Fruit fly (Drosophila melanogaster) whole organism, prepupa: Measurements from ENCODE around the gene Spase12.

ENCODE experiments used
- Blimp-1 ChIP-seq: fragments of 200-800 bp; sonication (Bioruptor generic); optimal IDR thresholded peaks from 3 replicates; lab custom pipeline; 2017; ENCODE audit warnings: missing biosample characterization, missing genetic modification characterization, mild to moderate bottlenecking, moderate library complexity, missing genetic modification reagents
- CG10669 ChIP-seq: fragments of 200-800 bp; sonication (Bioruptor generic); optimal IDR thresholded peaks from 3 replicates; lab custom pipeline; 2018; ENCODE audit warnings: missing biosample characterization, mild to moderate bottlenecking, missing genetic modification characterization, moderate library complexity
- CG11294 ChIP-seq: fragments of 200-800 bp; sonication (Bioruptor generic); IDR thresholded peaks from 2 replicates; pipeline ENCODE4 v1.3.6; 2022; ENCODE audit warnings: missing biosample characterization, missing genetic modification characterization
- CG11762 ChIP-seq: fragments of 200-800 bp; sonication (Bioruptor generic); optimal IDR thresholded peaks from 3 replicates; lab custom pipeline; 2016; ENCODE audit warnings: missing biosample characterization, missing genetic modification characterization; ENCODE audit not compliant: insufficient read depth
- CG11902 ChIP-seq: fragments of 200-800 bp; sonication (Bioruptor generic); optimal IDR thresholded peaks from 3 replicates; lab custom pipeline; 2016; ENCODE audit warnings: missing biosample characterization, missing genetic modification characterization
- CG15336 ChIP-seq: fragments of 200-800 bp; sonication (Bioruptor generic); IDR thresholded peaks from 2 replicates; pipeline ENCODE4 v1.3.6; 2022; ENCODE audit warnings: missing biosample characterization, missing genetic modification characterization
- CG16779 ChIP-seq: fragments of 200-800 bp; sonication (Bioruptor generic); optimal IDR thresholded peaks from 3 replicates; lab custom pipeline; 2017; ENCODE audit warnings: missing biosample characterization, mild to moderate bottlenecking, missing genetic modification characterization
- CG3032 ChIP-seq: fragments of 200-800 bp; optimal IDR thresholded peaks from 2 replicates; lab custom pipeline; 2019; ENCODE audit warnings: missing biosample characterization, mild to moderate bottlenecking, missing genetic modification characterization, moderate library complexity
- CG31627 ChIP-seq: fragments of 200-800 bp; sonication (Bioruptor generic); optimal IDR thresholded peaks from 3 replicates; lab custom pipeline; 2016; ENCODE audit warnings: missing biosample characterization, missing genetic modification characterization
- CG32006 ChIP-seq: fragments of 200-800 bp; sonication (Bioruptor generic); optimal IDR thresholded peaks from 3 replicates; lab custom pipeline; 2017; ENCODE audit warnings: missing biosample characterization, mild to moderate bottlenecking, missing genetic modification characterization
- CG34406 ChIP-seq: fragments of 200-800 bp; sonication (Bioruptor generic); optimal IDR thresholded peaks from 3 replicates; lab custom pipeline; 2016; ENCODE audit warnings: missing biosample characterization, missing genetic modification characterization
- CG3919 ChIP-seq: fragments of 200-800 bp; sonication (Bioruptor generic); optimal IDR thresholded peaks from 3 replicates; lab custom pipeline; 2016; ENCODE audit warnings: missing biosample characterization, missing genetic modification characterization
- CG4318 ChIP-seq: fragments of 200-800 bp; sonication (Bioruptor generic); optimal IDR thresholded peaks from 3 replicates; lab custom pipeline; 2017; ENCODE audit warnings: missing biosample characterization, mild to moderate bottlenecking, missing genetic modification characterization
- CG6163 ChIP-seq: fragments of 200-800 bp; sonication (Bioruptor generic); IDR thresholded peaks from 3 replicates; pipeline ENCODE4 v1.3.6; 2022; ENCODE audit warnings: missing biosample characterization, missing genetic modification characterization
- CG6276 ChIP-seq: fragments of 200-800 bp; sonication (Bioruptor generic); optimal IDR thresholded peaks from 2 replicates; lab custom pipeline; 2017; ENCODE audit warnings: missing biosample characterization, mild to moderate bottlenecking, missing genetic modification characterization
- CG6808 ChIP-seq: fragments of 200-800 bp; sonication (Bioruptor generic); optimal IDR thresholded peaks from 3 replicates; lab custom pipeline; 2017; ENCODE audit warnings: missing biosample characterization, missing genetic modification characterization, mild to moderate bottlenecking, moderate library complexity, missing genetic modification reagents
- CG8119 ChIP-seq: fragments of 200-800 bp; sonication (Bioruptor generic); IDR thresholded peaks from 3 replicates; pipeline ENCODE4 v1.3.6; 2022; ENCODE audit warnings: missing biosample characterization, missing genetic modification characterization
- CG8632 ChIP-seq: fragments of 200-800 bp; sonication (Bioruptor generic); optimal IDR thresholded peaks from 3 replicates; lab custom pipeline; 2016; ENCODE audit warnings: missing biosample characterization, missing genetic modification characterization
- CG9139 ChIP-seq: fragments of 200-800 bp; sonication (Bioruptor generic); optimal IDR thresholded peaks from 3 replicates; lab custom pipeline; 2017; ENCODE audit warnings: missing biosample characterization, mild to moderate bottlenecking, missing genetic modification characterization
- Eip78C ChIP-seq: fragments of 200-800 bp; sonication (Bioruptor generic); peaks from one replicate; lab custom pipeline; 2016; ENCODE audit warnings: missing biosample characterization, missing genetic modification characterization
- Ets21C ChIP-seq: fragments of 200-800 bp; sonication (Bioruptor generic); optimal IDR thresholded peaks from 3 replicates; lab custom pipeline; 2016; ENCODE audit warnings: missing biosample characterization, missing genetic modification characterization
- Gug ChIP-seq: fragments of 200-800 bp; sonication (Bioruptor generic); IDR thresholded peaks from 2 replicates; pipeline ENCODE4 v1.3.6; 2022; ENCODE audit warnings: missing biosample characterization, missing genetic modification characterization
- Hr39 ChIP-seq: fragments of 200-800 bp; sonication (Bioruptor generic); optimal IDR thresholded peaks from 2 replicates; lab custom pipeline; 2016; ENCODE audit warnings: missing biosample characterization, missing genetic modification characterization
- Sox14 ChIP-seq: fragments of 200-800 bp; sonication (Bioruptor generic); optimal IDR thresholded peaks from 3 replicates; lab custom pipeline; 2016; ENCODE audit warnings: missing biosample characterization, missing genetic modification characterization
- Sox15 ChIP-seq: fragments of 200-800 bp; sonication (Bioruptor generic); optimal IDR thresholded peaks from 3 replicates; lab custom pipeline; 2016; ENCODE audit warnings: missing biosample characterization, missing genetic modification characterization
- achi ChIP-seq: fragments of 200-800 bp; sonication (Bioruptor generic); optimal IDR thresholded peaks from 3 replicates; lab custom pipeline; 2016; ENCODE audit warnings: missing biosample characterization, missing genetic modification characterization
- acj6 ChIP-seq: fragments of 200-800 bp; sonication (Bioruptor generic); optimal IDR thresholded peaks from 3 replicates; lab custom pipeline; 2016; ENCODE audit warnings: missing biosample characterization, missing genetic modification characterization
- cyc ChIP-seq: fragments of 200-800 bp; sonication (Bioruptor generic); optimal IDR thresholded peaks from 3 replicates; lab custom pipeline; 2016; ENCODE audit warnings: missing biosample characterization, missing genetic modification characterization
- dsx ChIP-seq: fragments of 200-800 bp; optimal IDR thresholded peaks from 3 replicates; lab custom pipeline; 2019; ENCODE audit warnings: missing biosample characterization, mild to moderate bottlenecking, missing genetic modification characterization, moderate library complexity; ENCODE audit not compliant: poor library complexity, severe bottlenecking
- eg ChIP-seq: fragments of 200-800 bp; sonication (Bioruptor generic); IDR thresholded peaks from 3 replicates; pipeline ENCODE4 v1.3.6; 2022; ENCODE audit warnings: missing biosample characterization, missing genetic modification characterization
- esn ChIP-seq: fragments of 200-800 bp; sonication (Bioruptor generic); optimal IDR thresholded peaks from 2 replicates; lab custom pipeline; 2016; ENCODE audit warnings: missing biosample characterization, mild to moderate bottlenecking, missing genetic modification characterization, moderate library complexity
- fd85E ChIP-seq: fragments of 200-800 bp; sonication (Bioruptor generic); optimal IDR thresholded peaks from 3 replicates; lab custom pipeline; 2016; ENCODE audit warnings: missing biosample characterization, missing genetic modification characterization
- fkh ChIP-seq: fragments of 200-800 bp; sonication (Bioruptor generic); optimal IDR thresholded peaks from 3 replicates; lab custom pipeline; 2017; ENCODE audit warnings: missing biosample characterization, mild to moderate bottlenecking, missing genetic modification characterization, moderate library complexity
- net ChIP-seq: fragments of 200-800 bp; sonication (Bioruptor generic); optimal IDR thresholded peaks from 3 replicates; lab custom pipeline; 2016; ENCODE audit warnings: missing biosample characterization, missing genetic modification characterization
- pdm3 ChIP-seq: fragments of 200-800 bp; sonication (Bioruptor generic); optimal IDR thresholded peaks from 3 replicates; lab custom pipeline; 2016; ENCODE audit warnings: missing biosample characterization, missing genetic modification characterization
- salr ChIP-seq, 2 experiments: fragments of 200-800 bp; sonication (Bioruptor generic); optimal IDR thresholded peaks; 3 replicates each; lab custom pipeline; 2016 to 2018; ENCODE audit warnings: missing biosample characterization in 2 of 2, missing genetic modification characterization in 2 of 2, mild to moderate bottlenecking in 1 of 2
- spab ChIP-seq: fragments of 200-800 bp; sonication (Bioruptor generic); optimal IDR thresholded peaks from 2 replicates; lab custom pipeline; 2017; ENCODE audit warnings: missing biosample characterization, mild to moderate bottlenecking, missing genetic modification characterization, missing genetic modification reagents
- ss ChIP-seq, 2 experiments: fragments of 200-800 bp; sonication (Bioruptor generic); optimal IDR thresholded peaks; 2 replicates in 1 of 2; 3 replicates in 1 of 2; lab custom pipeline; 2017 to 2018; ENCODE audit warnings: mild to moderate bottlenecking in 2 of 2, missing biosample characterization in 2 of 2, missing genetic modification characterization in 2 of 2, moderate library complexity in 1 of 2
- svp ChIP-seq: fragments of 200-800 bp; sonication (Bioruptor generic); peaks from one replicate; lab custom pipeline; 2016; ENCODE audit warnings: missing biosample characterization, missing genetic modification characterization
- topi ChIP-seq: fragments of 200-800 bp; sonication (Bioruptor generic); optimal IDR thresholded peaks from 3 replicates; lab custom pipeline; 2016; ENCODE audit warnings: missing biosample characterization, missing genetic modification characterization
- vri ChIP-seq: fragments of 200-800 bp; sonication (Bioruptor generic); optimal IDR thresholded peaks from 3 replicates; lab custom pipeline; 2016; ENCODE audit warnings: missing biosample characterization, mild to moderate bottlenecking, missing genetic modification characterization

Spase12 gene

DNA sequence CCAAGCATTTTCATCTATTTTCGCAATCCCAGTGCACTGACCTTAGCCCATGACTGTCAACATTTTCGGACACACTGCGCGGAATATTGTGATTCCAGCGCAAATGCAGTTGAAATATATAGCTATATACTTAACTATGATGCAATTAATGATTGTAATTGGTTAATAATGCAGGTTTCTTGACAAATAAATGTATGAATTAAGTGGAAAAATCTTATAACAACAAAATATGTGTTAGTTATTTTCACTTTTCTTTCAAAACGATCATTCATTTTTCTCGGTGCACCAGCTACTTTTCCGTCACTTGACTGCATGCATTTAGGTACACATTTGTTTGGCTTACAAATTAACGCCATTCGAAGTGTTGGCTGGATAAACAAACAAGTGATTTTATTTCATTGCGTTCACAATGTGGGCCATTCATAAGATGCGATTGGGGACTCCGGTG lies 32.2 kb downstream of the Spase12 start (continued):
- TF ChIP-seq pdm3 (GFP tag; lab: Kevin White, UChicago), result peak; percentile 64
- TF ChIP-seq fkh, result peak; percentile 73
- peak; percentile 60 for TF ChIP-seq Sox14 (GFP tag; lab: Kevin White, UChicago)
- TF ChIP-seq spab (GFP tag; lab: Kevin White, UChicago), result no peak
- TF ChIP-seq CG6276 (GFP tag; lab: Kevin White, UChicago), result peak; percentile 33
- TF ChIP-seq svp (GFP tag; lab: Kevin White, UChicago), result peak; percentile 78
- TF ChIP-seq CG11294 (GFP tag; lab: Robert Waterston, UW), result no peak
- TF ChIP-seq CG16779 (tag; lab: Kevin White, UChicago), result no peak
- TF ChIP-seq CG34406 (GFP tag; lab: Kevin White, UChicago), result peak; percentile 47
- TF ChIP-seq salr (GFP tag; optimal IDR thresholded peaks at IDR 0.05; lab: Kevin White, UChicago), result peak in 1 of 2 experiments; percentile 65
- peak; percentile 47 for TF ChIP-seq CG10669
- peak; percentile 55 for TF ChIP-seq CG31627 (GFP tag; lab: Kevin White, UChicago)
- TF ChIP-seq CG32006, result peak; percentile 79
- peak; percentile 54 for TF ChIP-seq acj6 (GFP tag; lab: Kevin White, UChicago)

DNA sequence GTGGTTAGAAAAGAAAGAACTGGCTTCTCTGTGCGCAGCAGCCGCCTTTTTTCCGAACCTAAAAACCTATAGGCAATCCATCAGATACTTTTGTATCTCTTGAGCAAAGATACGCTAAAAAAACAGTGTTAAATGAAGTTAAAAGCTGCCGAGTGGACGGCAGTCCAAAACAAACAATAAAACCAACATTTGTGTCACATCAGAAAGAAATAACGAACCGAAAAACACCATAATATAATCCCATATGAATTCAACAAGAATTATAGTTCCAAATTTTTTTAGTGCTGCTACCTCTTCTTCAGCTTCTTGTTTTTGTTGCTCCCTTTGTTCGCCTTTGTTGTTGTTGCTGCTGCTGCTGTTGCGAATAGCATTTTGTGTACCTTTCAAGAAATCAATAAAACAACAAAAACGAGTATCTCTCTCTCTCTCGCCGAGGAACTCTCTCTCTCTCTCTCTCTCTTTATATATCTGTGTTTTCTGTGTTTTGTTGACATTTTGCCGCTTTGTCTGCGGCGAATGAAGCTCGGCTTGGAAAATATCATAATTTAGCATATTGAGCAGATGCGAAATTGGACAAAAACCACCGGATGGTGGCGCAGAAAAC lies 33.1 kb downstream of the Spase12 start:
- TF ChIP-seq salr (GFP tag; optimal IDR thresholded peaks at IDR 0.05; lab: Kevin White, UChicago), result no peak
- TF ChIP-seq Eip78C (GFP tag; lab: Kevin White, UChicago), result peak; percentile 54
- TF ChIP-seq CG8119 (GFP tag; lab: Robert Waterston, UW), result no peak
- TF ChIP-seq Sox14 (GFP tag; lab: Kevin White, UChicago), result peak; percentile 33
- TF ChIP-seq fkh, result peak; percentile 54
- TF ChIP-seq dsx (GFP tag; lab: Kevin White, UChicago), result peak; percentile 43
- peak in 1 of 2 experiments; percentile 11 for TF ChIP-seq ss (GFP tag; optimal IDR thresholded peaks at IDR 0.05; lab: Kevin White, UChicago)
- TF ChIP-seq CG6163, result peak; percentile 31; the same call in 1 of the 3 replicates
- TF ChIP-seq net (GFP tag; lab: Kevin White, UChicago), result no peak
- no peak for TF ChIP-seq Gug (GFP tag; lab: Robert Waterston, UW)

DNA sequence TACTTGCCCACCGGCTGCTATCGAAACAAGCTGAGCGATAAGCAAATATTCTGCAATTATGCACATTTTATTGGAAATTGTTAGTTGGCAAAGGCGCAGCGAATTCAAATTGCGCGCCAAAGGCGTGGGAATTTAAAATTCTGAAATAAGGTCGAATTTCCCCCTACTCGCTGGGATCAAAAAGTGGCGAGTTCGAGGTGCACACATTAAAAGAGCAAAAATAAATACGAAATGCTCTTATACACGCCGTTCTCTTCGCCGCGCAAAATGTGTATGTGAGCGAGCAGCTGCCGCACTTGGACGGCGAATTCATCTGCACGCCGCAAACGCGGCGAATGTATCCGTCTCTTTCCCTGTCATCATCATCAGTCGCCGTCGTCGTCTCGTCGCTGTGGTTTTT lies 33.7 kb downstream of the Spase12 start:
- TF ChIP-seq CG15336 (peak; percentile 47; the same call in 1 of the 2 replicates), vri (no peak), CG3032 (tag; lab: Kevin White, UChicago) (no peak), acj6 (GFP tag; lab: Kevin White, UChicago) (no peak), svp (GFP tag; lab: Kevin White, UChicago) (peak; percentile 45), CG6163 (peak; percentile 6; the same call in 1 of the 3 replicates), Sox15 (no peak), CG9139 (GFP tag; lab: Kevin White, UChicago) (no peak), CG8119 (GFP tag; lab: Robert Waterston, UW) (peak; percentile 23; the same call in 1 of the 3 replicates)

DNA sequence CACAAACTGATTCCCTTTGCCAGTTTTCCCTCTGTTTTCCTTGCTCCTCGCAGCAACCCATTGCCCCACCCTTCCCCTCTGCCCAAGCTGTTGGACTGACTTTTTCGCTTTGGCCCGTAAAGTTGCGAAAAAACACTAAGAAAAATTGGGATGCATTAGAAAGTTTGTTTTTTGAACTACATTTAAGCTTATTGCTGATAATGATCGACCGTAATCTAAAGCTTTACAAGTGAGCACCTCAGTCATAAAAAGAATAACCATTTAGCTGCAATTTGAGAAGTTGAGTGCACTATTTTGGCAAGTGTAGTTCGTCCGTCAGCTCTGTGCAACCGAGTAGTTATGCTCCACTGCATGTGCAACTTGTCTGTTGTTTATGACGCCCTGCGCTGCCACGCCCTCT lies 40.6 kb downstream of the Spase12 start:
- TF ChIP-seq fd85E (GFP tag; lab: Kevin White, UChicago), result no peak
- no peak for TF ChIP-seq CG6808 (GFP tag; lab: Kevin White, UChicago)
- TF ChIP-seq CG31627 (GFP tag; lab: Kevin White, UChicago), result no peak
- TF ChIP-seq acj6 (GFP tag; lab: Kevin White, UChicago), result peak; percentile 10
- TF ChIP-seq CG11762, result no peak
- no peak for TF ChIP-seq CG3032 (tag; lab: Kevin White, UChicago)
- TF ChIP-seq fkh, result no peak
- peak; percentile 20 for TF ChIP-seq CG10669
- TF ChIP-seq CG11294 (GFP tag; lab: Robert Waterston, UW), result no peak
- TF ChIP-seq CG3919, result peak; percentile 38
- no peak for TF ChIP-seq CG9139 (GFP tag; lab: Kevin White, UChicago)
- TF ChIP-seq Ets21C (GFP tag; lab: Kevin White, UChicago), result no peak
- TF ChIP-seq spab (GFP tag; lab: Kevin White, UChicago), result no peak
- TF ChIP-seq Blimp-1, result no peak
- TF ChIP-seq net (GFP tag; lab: Kevin White, UChicago), result peak; percentile 26
- TF ChIP-seq CG16779 (tag; lab: Kevin White, UChicago), result no peak
- TF ChIP-seq cyc (GFP tag; lab: Kevin White, UChicago), result no peak
- TF ChIP-seq CG8119 (GFP tag; lab: Robert Waterston, UW), result peak; percentile 60
- TF ChIP-seq CG34406 (GFP tag; lab: Kevin White, UChicago), result no peak
- TF ChIP-seq Hr39 (GFP tag; lab: Kevin White, UChicago), result no peak
- TF ChIP-seq salr (GFP tag; optimal IDR thresholded peaks at IDR 0.05; lab: Kevin White, UChicago), result peak in 1 of 2 experiments; percentile 54
- no peak for TF ChIP-seq topi (GFP tag; lab: Kevin White, UChicago)
- TF ChIP-seq esn (GFP tag; lab: Kevin White, UChicago), result no peak
- no peak for TF ChIP-seq CG8632 (GFP tag; lab: Kevin White, UChicago)
- TF ChIP-seq CG15336, result peak; percentile 68
- TF ChIP-seq Gug (GFP tag; lab: Robert Waterston, UW), result no peak
- TF ChIP-seq CG11902 (GFP tag; lab: Kevin White, UChicago), result no peak
- peak; percentile 55; the same call in 2 of the 3 replicates for TF ChIP-seq eg
- peak; percentile 29 for TF ChIP-seq pdm3 (GFP tag; lab: Kevin White, UChicago)
- TF ChIP-seq achi, result peak; percentile 29
- TF ChIP-seq CG4318, result peak; percentile 29
